Fruit fly (Drosophila melanogaster): ENCODE results near the gene rst.

Gene rst

DNA sequence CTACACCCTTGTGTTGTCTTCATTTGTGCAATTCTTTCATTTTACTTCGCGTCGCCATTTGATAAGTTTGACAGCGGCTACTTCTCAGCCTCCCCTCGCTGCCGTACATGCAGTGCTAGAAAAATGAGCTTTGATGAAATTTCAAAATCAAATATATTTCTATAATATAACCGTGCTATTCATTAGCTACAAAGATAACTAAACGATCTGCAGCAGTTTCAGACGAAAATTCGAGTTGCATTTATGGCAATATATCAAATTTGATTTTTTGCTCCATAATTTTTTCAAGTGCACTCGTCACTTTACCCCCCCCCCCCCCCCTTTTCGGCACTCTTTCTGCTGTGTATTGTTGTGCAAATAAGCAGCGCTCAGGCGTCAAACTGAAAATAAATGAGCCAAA, 61.1 kb downstream of the rst start (continued):
- TF ChIP-seq CG9876 (GFP tag; optimal IDR thresholded peaks at IDR 0.05) (no peak), CG6689 (GFP tag; IDR thresholded peaks at IDR 0.05) (0 out of 2 replicates have a peak, but pooled peaks have one; percentile 19), CG3838 (GFP tag; optimal IDR thresholded peaks at IDR 0.05) (no peak), CG14441 (GFP tag; IDR thresholded peaks at IDR 0.05) (0 out of 2 replicates have a peak, but pooled peaks have one; percentile 39), E2f1 (GFP tag; IDR thresholded peaks at IDR 0.05) (no peak), Vsx1 (GFP tag; optimal IDR thresholded peaks at IDR 0.05) (no peak), kni (GFP tag; optimal IDR thresholded peaks at IDR 0.05) (no peak), CG7839 (tag; optimal IDR thresholded peaks at IDR 0.05) (peak; percentile 37), Max (GFP tag; optimal IDR thresholded peaks at IDR 0.05) (no peak), CG4707 (GFP tag; optimal IDR thresholded peaks at IDR 0.05) (no peak), ham (GFP tag; IDR thresholded peaks at IDR 0.05) (no peak), Sin3A (optimal IDR thresholded peaks at IDR 0.05) (no peak), Opbp (GFP tag; IDR thresholded peaks at IDR 0.05; ENCODE audit: partially characterized antibody) (no peak), Bdp1 (GFP tag; optimal IDR thresholded peaks at IDR 0.05) (no peak), CG2875 (GFP tag; optimal IDR thresholded peaks at IDR 0.05) (no peak), tio (GFP tag; optimal IDR thresholded peaks at IDR 0.05) (no peak), crol (GFP tag; IDR thresholded peaks at IDR 0.05) (no peak; the same call in 1 of the 2 replicates), caup (GFP tag; optimal IDR thresholded peaks at IDR 0.05; ENCODE audit: severe bottlenecking) (peak; percentile 20), nerfin-1 (tag; optimal IDR thresholded peaks at IDR 0.05) (no peak), CG8478 (optimal IDR thresholded peaks at IDR 0.05) (no peak), CG11504 (tag; optimal IDR thresholded peaks at IDR 0.05) (peak; percentile 46), otp (GFP tag; IDR thresholded peaks at IDR 0.05) (no peak), pros (GFP tag; optimal IDR thresholded peaks at IDR 0.05) (no peak), dan (GFP tag; IDR thresholded peaks at IDR 0.05) (no peak), ase (GFP tag; IDR thresholded peaks at IDR 0.05) (no peak), GATAe (GFP tag; conservative IDR thresholded peaks at IDR 0.05) (no peak), CG4617 (GFP tag; optimal IDR thresholded peaks at IDR 0.05; ENCODE audit: borderline replicate concordance) (no peak), CG6175 (GFP tag; IDR thresholded peaks at IDR 0.05) (no peak), ind (GFP tag; optimal IDR thresholded peaks at IDR 0.05) (no peak), Fer1 (GFP tag; optimal IDR thresholded peaks at IDR 0.05) (peak; percentile 12), CG2712 (tag; optimal IDR thresholded peaks at IDR 0.05) (peak; percentile 13), fu2 (GFP tag; optimal IDR thresholded peaks at IDR 0.05) (no peak), zen (tag; optimal IDR thresholded peaks at IDR 0.05) (no peak), tgo (GFP tag; IDR thresholded peaks at IDR 0.05) (no peak), CrebB (tag; optimal IDR thresholded peaks at IDR 0.05) (no peak), CG14667 (GFP tag; IDR thresholded peaks at IDR 0.05) (no peak), lov (optimal IDR thresholded peaks at IDR 0.05) (no peak), lov (GFP tag; IDR thresholded peaks at IDR 0.05) (no peak), CG8089 (GFP tag; optimal IDR thresholded peaks at IDR 0.05) (no peak), z (GFP tag; IDR thresholded peaks at IDR 0.05) (no peak), Hmr (GFP tag; optimal IDR thresholded peaks at IDR 0.05) (peak; percentile 34), vvl (GFP tag; IDR thresholded peaks at IDR 0.05) (0 out of 2 replicates have a peak, but pooled peaks have one; percentile 34), seq (GFP tag; IDR thresholded peaks at IDR 0.05) (0 out of 2 replicates have a peak, but pooled peaks have one; percentile 12), sens-2 (GFP tag; IDR thresholded peaks at IDR 0.05) (no peak), croc (GFP tag; conservative IDR thresholded peaks at IDR 0.05) (no peak), CG18619 (GFP tag; optimal IDR thresholded peaks at IDR 0.05) (no peak), scrt (GFP tag; optimal IDR thresholded peaks at IDR 0.05) (no peak), danr (GFP tag; IDR thresholded peaks at IDR 0.05) (no peak), CG10366 (GFP tag; IDR thresholded peaks at IDR 0.05) (no peak; the same call in 1 of the 2 replicates), HmgZ (tag; optimal IDR thresholded peaks at IDR 0.05) (no peak), gsb-n (tag; optimal IDR thresholded peaks at IDR 0.05) (no peak), ATbp (GFP tag; optimal IDR thresholded peaks at IDR 0.05) (peak; percentile 26), CG1792 (GFP tag; optimal IDR thresholded peaks at IDR 0.05) (no peak)

Data from whole organism, embryonic.